Worm (Caenorhabditis elegans): ENCODE results near the gene fbxc-50.

ce11 chrII:3234725-3235124 is 13.2 kb downstream of the fbxc-50 start, which contains the start of gene C17F4.8:
- TF ChIP-seq hmbx-1 (tag; optimal IDR thresholded peaks at IDR 0.05) = no peak
- no peak for TF ChIP-seq ama-1 (optimal IDR thresholded peaks at IDR 0.05)
- no peak for TF ChIP-seq F13C5.2 (tag; optimal IDR thresholded peaks at IDR 0.05)
- no peak for TF ChIP-seq tbx-11 (GFP tag; IDR thresholded peaks at IDR 0.05)
- no peak for TF ChIP-seq ceh-36 (tag; optimal IDR thresholded peaks at IDR 0.05)
- no peak for TF ChIP-seq scrt-1 (GFP tag; IDR thresholded peaks at IDR 0.05)
- TF ChIP-seq flt-1 (GFP tag; IDR thresholded peaks at IDR 0.05) = no peak
- no peak for TF ChIP-seq sea-1 (GFP tag; conservative IDR thresholded peaks at IDR 0.05)
